Worm (Caenorhabditis elegans) whole organism, L3 larva: Measurements from ENCODE around the gene nipi-4.

ENCODE experiments used
- hmg-11 ChIP-seq: sonication (generic microtip); optimal IDR thresholded peaks from 2 replicates; lab custom pipeline; 2016; ENCODE audit warnings: missing genetic modification characterization, missing compliant biosample characterization
- pha-4 ChIP-seq: fragments of 150-350 bp; optimal IDR thresholded peaks from 2 replicates; lab custom pipeline; 2014; ENCODE audit warnings: missing biosample characterization, missing genetic modification reagents, missing genetic modification characterization
- ztf-4 ChIP-seq: fragments of 150-350 bp; optimal IDR thresholded peaks from 2 replicates; lab custom pipeline; 2014; ENCODE audit warnings: missing biosample characterization, missing genetic modification characterization

DNA sequence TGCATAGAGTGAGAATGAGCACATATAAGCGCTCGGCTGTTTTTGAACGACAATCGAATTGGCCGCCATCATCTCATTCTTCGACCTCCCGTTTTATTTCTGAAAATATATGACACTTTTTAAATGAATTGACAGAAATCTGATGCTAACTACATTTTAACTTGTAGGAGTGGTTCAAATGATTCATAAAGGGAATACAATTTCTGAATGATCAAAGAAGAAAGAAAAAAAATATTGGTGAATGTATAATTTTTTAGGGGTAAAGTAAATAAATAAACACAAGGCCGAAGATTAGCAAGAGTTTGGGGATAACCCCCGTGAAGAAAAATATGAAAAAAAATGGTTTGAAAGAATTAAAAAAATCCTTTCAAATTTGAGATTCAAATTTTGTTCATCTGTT lies 5.9 kb downstream of the nipi-4 start, which contains the start of gene C37C3.11:
- TF ChIP-seq ztf-4 (tag; lab: Kevin White, UChicago), result no peak
- no peak for TF ChIP-seq hmg-11 (tag; lab: Kevin White, UChicago)
- no peak for TF ChIP-seq pha-4
